Worm (Caenorhabditis elegans) whole organism, late embryonic: Measurements from ENCODE around the gene degl-2.

Source experiments
- C08G9.2 ChIP-seq: sonication (generic microtip); optimal IDR thresholded peaks from 2 replicates; lab custom pipeline; 2016; ENCODE audit warnings: mild to moderate bottlenecking, missing genetic modification characterization, moderate library complexity, missing compliant biosample characterization
- Y22D7AL.16 ChIP-seq: sonication (generic microtip); optimal IDR thresholded peaks from 2 replicates; lab custom pipeline; 2016; ENCODE audit warnings: missing genetic modification characterization, missing compliant biosample characterization
- ahr-1 ChIP-seq: sonication (generic microtip); optimal IDR thresholded peaks from 2 replicates; lab custom pipeline; 2016; ENCODE audit warnings: missing genetic modification characterization, missing compliant biosample characterization
- ceh-14 ChIP-seq: sonication (generic microtip); optimal IDR thresholded peaks from 2 replicates; lab custom pipeline; 2016; ENCODE audit warnings: missing genotype, missing genetic modification characterization, missing compliant biosample characterization
- ceh-18 ChIP-seq: sonication (generic microtip); optimal IDR thresholded peaks from 2 replicates; lab custom pipeline; 2016; ENCODE audit warnings: missing genetic modification characterization, missing compliant biosample characterization
- ceh-22 ChIP-seq: sonication (generic microtip); optimal IDR thresholded peaks from 2 replicates; lab custom pipeline; 2017; ENCODE audit warnings: missing biosample characterization, missing genetic modification characterization
- ceh-30 ChIP-seq: fragments of 150-350 bp; optimal IDR thresholded peaks from 2 replicates; lab custom pipeline; 2014; ENCODE audit warnings: missing biosample characterization, missing genetic modification characterization
- ceh-48 ChIP-seq: sonication (generic microtip); optimal IDR thresholded peaks from 2 replicates; lab custom pipeline; 2016; ENCODE audit warnings: missing genetic modification characterization, inconsistent platforms, missing compliant biosample characterization
- ceh-6 ChIP-seq: fragments of 200-800 bp; sonication (Bioruptor generic); optimal IDR thresholded peaks from 2 replicates; lab custom pipeline; 2018; ENCODE audit warnings: mild to moderate bottlenecking, missing genetic modification characterization, missing compliant biosample characterization
- dmd-4 ChIP-seq: sonication (generic microtip); optimal IDR thresholded peaks from 2 replicates; lab custom pipeline; 2016; ENCODE audit warnings: borderline replicate concordance, missing genetic modification characterization, missing compliant biosample characterization
- dve-1 ChIP-seq: sonication (generic microtip); optimal IDR thresholded peaks from 2 replicates; lab custom pipeline; 2017; ENCODE audit warnings: antibody characterized with exemption, mild to moderate bottlenecking, missing genetic modification characterization, missing compliant biosample characterization
- eyg-1 ChIP-seq: sonication (generic microtip); optimal IDR thresholded peaks from 2 replicates; lab custom pipeline; 2016; ENCODE audit warnings: missing genotype, missing genetic modification characterization, missing compliant biosample characterization
- fax-1 ChIP-seq: sonication (generic microtip); optimal IDR thresholded peaks from 2 replicates; lab custom pipeline; 2016; ENCODE audit warnings: missing genotype, missing genetic modification characterization, missing compliant biosample characterization
- hlh-6 ChIP-seq: sonication (generic microtip); optimal IDR thresholded peaks from 2 replicates; lab custom pipeline; 2016; ENCODE audit warnings: missing genotype, missing genetic modification characterization, missing compliant biosample characterization
- hlh-8 ChIP-seq: sonication (generic microtip); optimal IDR thresholded peaks from 2 replicates; lab custom pipeline; 2016; ENCODE audit warnings: missing genotype, missing genetic modification characterization, missing compliant biosample characterization
- lim-6 ChIP-seq: sonication (generic microtip); optimal IDR thresholded peaks from 2 replicates; lab custom pipeline; 2016; ENCODE audit warnings: missing genetic modification characterization, missing compliant biosample characterization
- lin-11 ChIP-seq: fragments of 200-800 bp; sonication (Bioruptor generic); optimal IDR thresholded peaks from 2 replicates; lab custom pipeline; 2018; ENCODE audit warnings: mild to moderate bottlenecking, missing genetic modification characterization, missing compliant biosample characterization
- mec-3 ChIP-seq: sonication (generic microtip); optimal IDR thresholded peaks from 2 replicates; lab custom pipeline; 2016; ENCODE audit warnings: borderline replicate concordance, missing genetic modification characterization, missing compliant biosample characterization
- nfya-1 ChIP-seq: sonication (generic microtip); optimal IDR thresholded peaks from 2 replicates; lab custom pipeline; 2017; ENCODE audit warnings: missing genetic modification characterization, mild to moderate bottlenecking, missing compliant biosample characterization, antibody characterized with exemption, moderate library complexity
- nhr-11 ChIP-seq: fragments of 150-350 bp; optimal IDR thresholded peaks from 2 replicates; lab custom pipeline; 2014; ENCODE audit warnings: missing biosample characterization, missing genetic modification characterization
- nhr-232 ChIP-seq: sonication (generic microtip); optimal IDR thresholded peaks from 2 replicates; lab custom pipeline; 2016; ENCODE audit warnings: missing genetic modification characterization, missing compliant biosample characterization
- npax-4 ChIP-seq: sonication (generic microtip); optimal IDR thresholded peaks from 2 replicates; lab custom pipeline; 2016; ENCODE audit warnings: missing genetic modification characterization, missing compliant biosample characterization
- odd-2 ChIP-seq: sonication (generic microtip); optimal IDR thresholded peaks from 2 replicates; lab custom pipeline; 2017; ENCODE audit warnings: antibody characterized with exemption, mild to moderate bottlenecking, missing genetic modification characterization, missing compliant biosample characterization
- pag-3 ChIP-seq: sonication (generic microtip); optimal IDR thresholded peaks from 2 replicates; lab custom pipeline; 2016; ENCODE audit warnings: missing compliant biosample characterization, missing genetic modification characterization, borderline replicate concordance
- pax-1 ChIP-seq: fragments of 150-350 bp; optimal IDR thresholded peaks from 2 replicates; lab custom pipeline; 2014; ENCODE audit warnings: missing biosample characterization, missing genetic modification characterization
- ref-2 ChIP-seq: sonication (generic microtip); optimal IDR thresholded peaks from 2 replicates; lab custom pipeline; 2016; ENCODE audit warnings: missing genetic modification characterization, missing compliant biosample characterization
- rnt-1 ChIP-seq: sonication (generic microtip); optimal IDR thresholded peaks from 2 replicates; lab custom pipeline; 2016; ENCODE audit warnings: missing genetic modification characterization, missing compliant biosample characterization
- sox-2 ChIP-seq: fragments of 200-800 bp; sonication (Bioruptor generic); IDR thresholded peaks from 2 replicates; pipeline ENCODE4 v1.3.6; 2022; ENCODE audit warnings: missing genetic modification reagents, missing genetic modification characterization, missing compliant biosample characterization
- sox-4 ChIP-seq: sonication (generic microtip); optimal IDR thresholded peaks from 2 replicates; lab custom pipeline; 2017; ENCODE audit warnings: mild to moderate bottlenecking, missing genetic modification characterization, inconsistent platforms, missing compliant biosample characterization
- syd-9 ChIP-seq: sonication (generic microtip); optimal IDR thresholded peaks from 2 replicates; lab custom pipeline; 2016; ENCODE audit warnings: mild to moderate bottlenecking, missing genetic modification characterization, moderate library complexity, missing compliant biosample characterization
- tbx-2 ChIP-seq: sonication (generic microtip); optimal IDR thresholded peaks from 2 replicates; lab custom pipeline; 2016; ENCODE audit warnings: missing genetic modification characterization, missing compliant biosample characterization
- tbx-7 ChIP-seq: sonication (generic microtip); optimal IDR thresholded peaks from 2 replicates; lab custom pipeline; 2016; ENCODE audit warnings: missing genotype, missing genetic modification characterization, missing compliant biosample characterization
- ztf-16 ChIP-seq: sonication (generic microtip); optimal IDR thresholded peaks from 2 replicates; lab custom pipeline; 2017; ENCODE audit warnings: missing genetic modification characterization, missing compliant biosample characterization

The degl-2 gene

DNA sequence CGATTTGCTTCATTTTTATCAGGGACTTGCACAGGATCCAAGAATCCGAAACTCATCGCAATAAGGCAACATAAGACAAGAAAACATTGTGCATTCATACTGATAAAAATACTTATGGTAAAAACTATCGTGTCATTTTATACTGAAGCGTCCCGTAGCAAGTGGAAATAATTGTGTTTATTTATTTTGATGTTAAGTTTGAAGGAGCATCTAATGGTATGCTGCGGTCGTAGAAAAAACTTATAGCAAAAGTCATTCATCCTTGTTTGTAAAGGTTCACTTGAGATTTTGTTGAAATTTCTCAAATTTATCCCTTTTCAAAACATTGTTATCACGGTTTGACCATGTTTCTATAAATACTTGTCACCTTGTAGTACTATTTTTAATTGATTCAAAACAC lies 18.3 kb upstream of the degl-2 start, which contains the start of gene W09C2.10:
Gene W09C2.10 (minus strand): TSS at position 101 of the 400 bp plus-strand sequence.
- TF ChIP-seq pag-3 (tag; lab: Kevin White, UChicago), result no peak
- no peak for TF ChIP-seq syd-9
- TF ChIP-seq hlh-6, result no peak
- TF ChIP-seq Y22D7AL.16 (tag; lab: Kevin White, UChicago), result no peak
- no peak for TF ChIP-seq npax-4 (tag; lab: Kevin White, UChicago)
- TF ChIP-seq odd-2, result no peak
- TF ChIP-seq mec-3, result no peak
- no peak for TF ChIP-seq eyg-1 (tag; lab: Kevin White, UChicago)
- TF ChIP-seq, all 69 proteins: peak for 0

ce11 chrIV:9625829-9626228 lies 17.5 kb upstream of the degl-2 start:
- TF ChIP-seq rnt-1 (tag; lab: Kevin White, UChicago) (no peak), odd-2 (no peak), npax-4 (tag; lab: Kevin White, UChicago) (no peak), dmd-4 (tag; lab: Kevin White, UChicago) (no peak), ceh-6 (GFP tag; lab: Kevin White, UChicago) (no peak), eyg-1 (tag; lab: Kevin White, UChicago) (no peak), nfya-1 (tag; lab: Kevin White, UChicago) (no peak), ref-2 (no peak), sox-2 (GFP tag; lab: Robert Waterston, UW) (no peak)

DNA sequence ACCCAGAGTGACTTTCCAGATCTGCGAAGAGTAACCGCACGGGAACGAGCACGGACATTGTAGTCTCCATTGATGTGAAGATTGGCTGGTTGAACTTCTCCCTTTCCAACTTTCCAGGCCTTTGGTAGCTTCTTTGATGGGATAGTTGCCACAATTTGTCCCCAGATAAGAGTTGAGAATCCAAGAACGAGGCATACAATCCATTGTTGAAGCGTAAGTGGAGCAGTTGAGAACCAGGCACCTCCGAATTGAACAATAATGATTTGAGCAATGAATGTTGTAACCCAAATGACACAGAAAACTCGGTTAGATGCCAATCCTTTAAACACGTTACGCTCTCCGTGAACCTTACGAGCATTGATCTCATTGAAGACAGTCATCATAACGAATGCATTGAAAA lies 16.3 kb upstream of the degl-2 start:
- TF ChIP-seq Y22D7AL.16 (tag; lab: Kevin White, UChicago), result no peak
- no peak for TF ChIP-seq ceh-6 (GFP tag; lab: Kevin White, UChicago)
- no peak for TF ChIP-seq pax-1 (tag; lab: Kevin White, UChicago)
- TF ChIP-seq ceh-48, result no peak
- no peak for TF ChIP-seq ceh-14 (tag; lab: Kevin White, UChicago)
- TF ChIP-seq C08G9.2 (tag; lab: Kevin White, UChicago), result no peak
- no peak for TF ChIP-seq nhr-232
- TF ChIP-seq mec-3, result no peak

- TF ChIP-seq nhr-11 (no peak), lin-11 (tag; lab: Kevin White, UChicago) (no peak), ahr-1 (tag; lab: Kevin White, UChicago) (no peak), lim-6 (tag; lab: Kevin White, UChicago) (no peak), ceh-30 (no peak), ceh-6 (GFP tag; lab: Kevin White, UChicago) (no peak), ceh-22 (no peak), nfya-1 (tag; lab: Kevin White, UChicago) (no peak), ceh-18 (tag; lab: Kevin White, UChicago) (no peak), tbx-2 (tag; lab: Kevin White, UChicago) (no peak), tbx-7 (tag; lab: Kevin White, UChicago) (no peak), hlh-6 (no peak), sox-4 (tag; lab: Kevin White, UChicago) (no peak), fax-1 (tag; lab: Kevin White, UChicago) (no peak), ceh-14 (tag; lab: Kevin White, UChicago) (no peak), ztf-16 (tag; lab: Kevin White, UChicago) (no peak)
These were observed 11.7 kb upstream of the degl-2 start for ce11 chrIV:9631579-9631978.

DNA sequence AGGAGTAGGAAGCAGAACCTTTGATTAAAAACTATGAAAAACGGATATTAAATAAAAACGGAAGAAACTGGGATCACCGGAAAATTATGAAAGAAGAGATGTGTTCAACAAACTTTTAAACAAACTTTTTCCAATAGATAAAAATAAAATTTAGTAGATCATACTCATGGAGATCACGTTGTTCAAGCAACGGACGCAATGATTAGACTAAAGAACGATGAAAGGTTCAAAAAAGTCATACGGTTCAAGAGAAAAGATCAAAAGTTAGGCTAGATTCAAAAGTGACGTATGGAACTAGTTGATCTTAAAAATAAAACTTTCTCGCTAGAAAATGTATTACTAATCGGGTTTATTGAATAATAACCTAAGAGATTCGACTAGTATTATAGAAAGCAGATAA lies 11.2 kb upstream of the degl-2 start:
- TF ChIP-seq ceh-48 (no peak), hlh-8 (no peak), nhr-232 (no peak), dve-1 (tag; lab: Kevin White, UChicago) (no peak), nhr-11 (no peak)
